Fruit fly (Drosophila melanogaster): ENCODE data around the gene Snmp1.

Gene Snmp1

DNA sequence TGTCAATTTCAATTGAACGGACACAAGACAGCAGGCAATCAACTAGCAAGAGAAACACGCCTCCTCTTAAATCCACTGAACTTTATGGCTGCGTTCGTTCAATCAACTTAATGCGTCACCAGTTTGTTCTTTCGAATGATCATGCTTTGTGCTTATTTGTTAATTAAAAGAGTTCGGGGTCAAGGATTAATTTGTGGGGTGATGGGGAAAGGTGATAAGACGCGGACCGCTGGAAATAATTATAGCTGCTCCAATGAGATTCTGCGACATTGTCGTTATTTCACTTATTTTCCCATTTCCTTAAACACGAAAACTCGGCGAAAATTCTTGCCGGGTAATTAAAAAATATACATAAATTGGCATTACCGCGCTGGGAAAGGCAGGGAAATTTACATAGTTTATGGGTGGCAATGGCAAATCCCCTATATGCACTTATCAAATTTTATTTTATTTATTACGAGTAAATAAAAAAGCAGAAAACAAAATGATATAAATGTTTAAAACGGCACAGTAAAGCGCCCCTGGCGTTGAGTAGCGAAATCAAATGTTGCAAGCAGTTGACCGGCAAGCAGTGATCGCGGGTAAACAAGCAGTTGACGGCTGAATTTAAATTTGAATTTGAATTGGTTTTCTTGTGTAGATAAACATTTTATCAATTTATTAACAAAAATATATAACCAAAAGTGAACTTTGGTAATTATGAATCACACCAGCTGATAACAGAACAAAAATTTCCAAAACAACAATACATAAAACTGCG lies 16.5 kb upstream of the Snmp1 start (continued):
- TF ChIP-seq repo (GFP tag; optimal IDR thresholded peaks at IDR 0.05) (peak; percentile 77), HLH54F (GFP tag; optimal IDR thresholded peaks at IDR 0.05) (peak; percentile 77), CG13296 (GFP tag; optimal IDR thresholded peaks at IDR 0.05) (peak; percentile 61), Chrac-16 (GFP tag; optimal IDR thresholded peaks at IDR 0.05) (peak; percentile 65), CG6791 (GFP tag; IDR thresholded peaks at IDR 0.05; ENCODE audit: partially characterized antibody) (0 out of 3 replicates have a peak, but pooled peaks have one; percentile 29), wdn (GFP tag; IDR thresholded peaks at IDR 0.05) (peak; percentile 58), odd (GFP tag; optimal IDR thresholded peaks at IDR 0.05) (peak; percentile 65), CG31388 (GFP tag; optimal IDR thresholded peaks at IDR 0.05) (peak; percentile 50), Dll (GFP tag; IDR thresholded peaks at IDR 0.05; ENCODE audit: partially characterized antibody) (no peak), unpg (GFP tag; optimal IDR thresholded peaks at IDR 0.05) (peak; percentile 67), CG2678 (tag; optimal IDR thresholded peaks at IDR 0.05) (peak; percentile 55), shn (GFP tag; optimal IDR thresholded peaks at IDR 0.05) (peak; percentile 83), CG3847 (GFP tag; IDR thresholded peaks at IDR 0.05) (peak; percentile 70), Deaf1 (tag; optimal IDR thresholded peaks at IDR 0.05) (no peak), CG17912 (GFP tag; optimal IDR thresholded peaks at IDR 0.05) (peak; percentile 81), CG4617 (GFP tag; optimal IDR thresholded peaks at IDR 0.05; ENCODE audit: borderline replicate concordance) (peak; percentile 20), Bteb2 (GFP tag; optimal IDR thresholded peaks at IDR 0.05) (peak; percentile 59), CG7963 (GFP tag; IDR thresholded peaks at IDR 0.05; ENCODE audit: partially characterized antibody) (no peak), CG14441 (GFP tag; IDR thresholded peaks at IDR 0.05) (peak; percentile 53; the same call in 1 of the 2 replicates), Hey (tag; optimal IDR thresholded peaks at IDR 0.05) (peak; percentile 22), crol (GFP tag; IDR thresholded peaks at IDR 0.05) (no peak), sqz (GFP tag; optimal IDR thresholded peaks at IDR 0.05) (peak; percentile 79), Dbx (GFP tag; IDR thresholded peaks at IDR 0.05) (peak; percentile 84), trem (tag; optimal IDR thresholded peaks at IDR 0.05) (peak; percentile 50), CG12391 (tag; optimal IDR thresholded peaks at IDR 0.05) (peak; percentile 68), zen2 (GFP tag; IDR thresholded peaks at IDR 0.05; ENCODE audit: partially characterized antibody) (no peak), CG1792 (GFP tag; optimal IDR thresholded peaks at IDR 0.05) (peak; percentile 54), nerfin-2 (GFP tag; IDR thresholded peaks at IDR 0.05; ENCODE audit: partially characterized antibody) (peak; percentile 44; the same call in 1 of the 2 replicates), CG8944 (GFP tag; optimal IDR thresholded peaks at IDR 0.05) (peak; percentile 76), cad (GFP tag; optimal IDR thresholded peaks at IDR 0.05) (no peak), CG3281 (GFP tag; optimal IDR thresholded peaks at IDR 0.05) (peak; percentile 61), Opbp (GFP tag; IDR thresholded peaks at IDR 0.05; ENCODE audit: partially characterized antibody) (peak; percentile 59; the same call in 1 of the 3 replicates), CG10565 (GFP tag; optimal IDR thresholded peaks at IDR 0.05) (peak; percentile 64), bbx (GFP tag; IDR thresholded peaks at IDR 0.05; ENCODE audit: partially characterized antibody) (peak; percentile 50; the same call in 1 of the 2 replicates), lab (GFP tag; optimal IDR thresholded peaks at IDR 0.05) (peak; percentile 81), ftz-f1 (GFP tag; optimal IDR thresholded peaks at IDR 0.05) (peak; percentile 33), sr (GFP tag; IDR thresholded peaks at IDR 0.05) (0 out of 3 replicates have a peak, but pooled peaks have one; percentile 43), pzg (GFP tag; optimal IDR thresholded peaks at IDR 0.05) (peak; percentile 32), Ravus (GFP tag; IDR thresholded peaks at IDR 0.05) (no peak), CG11456 (GFP tag; IDR thresholded peaks at IDR 0.05) (peak; percentile 92), CG33557 (GFP tag; optimal IDR thresholded peaks at IDR 0.05) (peak; percentile 15), Tbp (GFP tag; optimal IDR thresholded peaks at IDR 0.05) (no peak), stc (GFP tag; IDR thresholded peaks at IDR 0.05) (0 out of 2 replicates have a peak, but pooled peaks have one; percentile 44), Poxn (GFP tag; IDR thresholded peaks at IDR 0.05) (no peak), CG6654 (GFP tag; optimal IDR thresholded peaks at IDR 0.05) (peak; percentile 47), CG10431 (GFP tag; optimal IDR thresholded peaks at IDR 0.05) (peak; percentile 79), lbe (GFP tag; optimal IDR thresholded peaks at IDR 0.05) (no peak), CG18262 (tag; optimal IDR thresholded peaks at IDR 0.05) (peak; percentile 62)
